Fruit fly (Drosophila melanogaster): ENCODE measurements around the gene Ir94c.

Ir94c gene

DNA sequence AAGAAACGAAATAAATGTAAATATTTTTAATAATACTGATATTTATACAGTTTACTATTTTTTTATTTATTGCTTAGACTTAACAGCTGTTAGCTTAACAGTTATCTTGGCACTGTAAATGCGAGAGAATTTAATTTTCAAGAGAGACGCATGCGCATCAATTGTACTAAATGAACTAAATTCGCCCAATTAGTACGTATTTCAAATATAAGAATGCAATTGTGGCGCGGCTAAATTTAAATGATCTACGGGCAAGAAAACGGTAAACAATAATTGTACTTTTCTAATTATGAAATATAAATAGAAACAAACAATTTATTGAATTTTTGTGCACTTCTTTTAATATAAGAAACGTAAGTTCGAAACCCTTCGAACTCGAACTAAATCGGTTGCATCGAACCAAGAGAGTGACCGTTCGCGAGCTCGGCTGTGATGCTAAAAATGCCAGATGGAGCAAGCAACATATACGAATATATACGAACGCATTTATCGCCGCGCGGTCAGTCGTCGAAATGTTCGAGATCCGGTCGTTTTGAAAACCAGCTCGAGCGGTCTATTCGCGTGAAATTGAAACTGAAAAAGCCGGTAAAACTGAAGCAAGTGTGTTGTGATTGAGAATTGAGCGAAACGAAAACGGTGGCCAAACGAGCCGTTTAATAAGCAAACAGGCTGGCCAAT lies 14.2 kb upstream of the Ir94c start, which contains the start of gene SKIP (continued):
- peak; percentile 25 for TF ChIP-seq Antp (GFP tag; optimal IDR thresholded peaks at IDR 0.05)
- TF ChIP-seq gsb-n (tag; optimal IDR thresholded peaks at IDR 0.05) = peak; percentile 45
- no peak for TF ChIP-seq pita (GFP tag; optimal IDR thresholded peaks at IDR 0.05)
- 0 out of 3 replicates have a peak, but pooled peaks have one; percentile 10 for TF ChIP-seq so (GFP tag; IDR thresholded peaks at IDR 0.05)
- TF ChIP-seq amos (GFP tag; IDR thresholded peaks at IDR 0.05; ENCODE audit: partially characterized antibody) = peak; percentile 46
- peak; percentile 59 for TF ChIP-seq tna (GFP tag; IDR thresholded peaks at IDR 0.05; ENCODE audit: partially characterized antibody)
- 0 out of 2 replicates have a peak, but pooled peaks have one; percentile 32 for TF ChIP-seq slbo (GFP tag; IDR thresholded peaks at IDR 0.05)
- TF ChIP-seq nerfin-2 (GFP tag; IDR thresholded peaks at IDR 0.05; ENCODE audit: partially characterized antibody) = peak; percentile 52; the same call in 1 of the 2 replicates
- TF ChIP-seq HLH54F (GFP tag; optimal IDR thresholded peaks at IDR 0.05) = peak; percentile 13
- TF ChIP-seq pb (GFP tag; optimal IDR thresholded peaks at IDR 0.05) = peak; percentile 23
- TF ChIP-seq pnt (GFP tag; optimal IDR thresholded peaks at IDR 0.05) = no peak
- peak; percentile 57 for TF ChIP-seq Max (GFP tag; optimal IDR thresholded peaks at IDR 0.05)
- peak; percentile 41; the same call in 1 of the 2 replicates for TF ChIP-seq sob (GFP tag; IDR thresholded peaks at IDR 0.05)
- peak; percentile 37; the same call in 1 of the 2 replicates for TF ChIP-seq NFAT (GFP tag; IDR thresholded peaks at IDR 0.05)
- peak; percentile 9 for TF ChIP-seq CG7839 (tag; optimal IDR thresholded peaks at IDR 0.05)
- peak; percentile 45 for TF ChIP-seq scrt (GFP tag; optimal IDR thresholded peaks at IDR 0.05)
- TF ChIP-seq bbx (GFP tag; IDR thresholded peaks at IDR 0.05; ENCODE audit: partially characterized antibody) = peak; percentile 69
- peak; percentile 12 for TF ChIP-seq CG8944 (GFP tag; optimal IDR thresholded peaks at IDR 0.05)
- peak; percentile 94 for TF ChIP-seq Deaf1 (tag; optimal IDR thresholded peaks at IDR 0.05)
- peak; percentile 100 for TF ChIP-seq CG5180 (GFP tag; optimal IDR thresholded peaks at IDR 0.05)
- peak; percentile 12 for TF ChIP-seq vfl (GFP tag; optimal IDR thresholded peaks at IDR 0.05)
- peak; percentile 39 for TF ChIP-seq unpg (GFP tag; optimal IDR thresholded peaks at IDR 0.05)
- peak; percentile 34 for TF ChIP-seq Vsx1 (GFP tag; optimal IDR thresholded peaks at IDR 0.05)
- peak in 1 of 2 experiments; percentile 30 for TF ChIP-seq Pdp1 (GFP tag; optimal IDR thresholded peaks at IDR 0.05)
- peak; percentile 12 for TF ChIP-seq Six4 (GFP tag; optimal IDR thresholded peaks at IDR 0.05)
- peak; percentile 65; the same call in 1 of the 2 replicates for TF ChIP-seq CG4360 (GFP tag; IDR thresholded peaks at IDR 0.05)
- TF ChIP-seq cas (GFP tag; IDR thresholded peaks at IDR 0.05) = 0 out of 2 replicates have a peak, but pooled peaks have one; percentile 15

DNA sequence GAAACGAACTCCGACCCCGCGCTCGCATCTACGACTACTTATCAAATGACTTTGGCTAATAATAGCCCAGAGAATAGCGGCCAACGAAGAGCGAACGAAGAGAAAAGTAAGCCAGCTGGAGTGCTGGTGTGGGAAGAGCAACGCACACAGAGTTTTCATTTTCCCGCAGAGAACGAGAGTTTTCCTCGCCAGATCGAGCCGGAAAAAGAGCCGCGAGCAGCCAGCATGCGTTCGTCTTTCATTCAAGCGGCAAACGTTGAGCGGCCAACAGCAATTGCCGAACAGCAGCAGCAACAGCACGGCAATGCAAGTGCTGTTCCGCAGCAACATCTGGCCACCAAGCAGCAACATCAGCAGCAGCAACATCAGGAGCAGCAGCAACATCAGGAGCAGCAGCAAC lies 5.6 kb upstream of the Ir94c start:
- no peak for TF ChIP-seq salm (tag; optimal IDR thresholded peaks at IDR 0.05)
- peak; percentile 91 for TF ChIP-seq CG3163 (GFP tag; optimal IDR thresholded peaks at IDR 0.05)
- TF ChIP-seq HLH54F (GFP tag; optimal IDR thresholded peaks at IDR 0.05) = no peak
- no peak for TF ChIP-seq disco-r (GFP tag; optimal IDR thresholded peaks at IDR 0.05)
- no peak for TF ChIP-seq pzg (GFP tag; optimal IDR thresholded peaks at IDR 0.05)
- TF ChIP-seq mld (GFP tag; IDR thresholded peaks at IDR 0.05; ENCODE audit: partially characterized antibody) = no peak
- TF ChIP-seq HLHmδ (GFP tag; optimal IDR thresholded peaks at IDR 0.05) = peak; percentile 40
- no peak for TF ChIP-seq CG3065 (GFP tag; optimal IDR thresholded peaks at IDR 0.05)
- no peak for TF ChIP-seq CG34224 (GFP tag; IDR thresholded peaks at IDR 0.05; ENCODE audit: partially characterized antibody)
- no peak for TF ChIP-seq Sry-δ (GFP tag; optimal IDR thresholded peaks at IDR 0.05)
- TF ChIP-seq CG2199 (GFP tag; IDR thresholded peaks at IDR 0.05) = no peak
- TF ChIP-seq da (GFP tag; optimal IDR thresholded peaks at IDR 0.05) = no peak
- TF ChIP-seq CG12236 (GFP tag; optimal IDR thresholded peaks at IDR 0.05) = no peak
- no peak for TF ChIP-seq CG10431 (GFP tag; optimal IDR thresholded peaks at IDR 0.05)
- peak; percentile 8 for TF ChIP-seq CG12071 (GFP tag; optimal IDR thresholded peaks at IDR 0.05)
- no peak for TF ChIP-seq bab2 (GFP tag; optimal IDR thresholded peaks at IDR 0.05)
- no peak for TF ChIP-seq HLH3B (GFP tag; IDR thresholded peaks at IDR 0.05)
- TF ChIP-seq crol (GFP tag; IDR thresholded peaks at IDR 0.05) = peak; percentile 67
- no peak for TF ChIP-seq dimm (GFP tag; IDR thresholded peaks at IDR 0.05)
- TF ChIP-seq CG12299 (tag; optimal IDR thresholded peaks at IDR 0.05) = no peak
- TF ChIP-seq Doc3 (GFP tag; IDR thresholded peaks at IDR 0.05; ENCODE audit: partially characterized antibody) = 0 out of 3 replicates have a peak, but pooled peaks have one; percentile 46
- no peak for TF ChIP-seq Drgx (GFP tag; IDR thresholded peaks at IDR 0.05)
- 0 out of 2 replicates have a peak, but pooled peaks have one; percentile 24 for TF ChIP-seq hbn (GFP tag; IDR thresholded peaks at IDR 0.05; ENCODE audit: partially characterized antibody)

Data from whole organism, embryonic.